Fruit fly (Drosophila melanogaster): ENCODE results near the gene CG32264.

Gene CG32264

DNA sequence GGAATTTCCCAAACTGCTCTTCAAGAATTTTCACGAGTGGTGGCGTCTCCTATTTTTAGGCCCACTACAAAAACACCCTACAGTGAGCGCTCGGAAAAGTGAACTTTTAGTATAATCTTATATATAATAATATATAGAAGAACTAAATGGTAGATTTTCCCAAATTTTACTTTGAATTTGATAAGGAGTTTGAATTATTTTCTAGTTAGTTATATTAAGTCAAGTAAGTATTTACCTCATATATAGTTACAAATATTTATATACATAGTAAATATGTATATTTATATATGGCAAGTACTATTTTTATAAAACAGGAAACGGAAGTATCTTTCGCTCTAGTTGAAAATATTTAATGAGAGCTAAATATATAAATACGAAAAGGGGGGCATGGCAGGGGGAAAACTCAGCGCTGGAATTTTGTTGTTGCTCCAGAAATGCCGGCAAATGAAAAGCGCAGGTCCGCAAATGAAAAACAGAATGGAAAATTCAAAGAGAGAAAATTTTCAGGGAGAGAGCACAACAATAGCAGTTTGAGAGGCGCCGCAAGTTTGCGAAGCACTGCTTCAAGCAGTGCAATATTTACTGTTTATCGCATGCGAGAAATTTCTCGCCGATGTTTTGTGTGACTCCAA is 17.4 kb downstream of the CG32264 start (continued):
- TF ChIP-seq shn (GFP tag; optimal IDR thresholded peaks at IDR 0.05) (no peak), CG10209 (GFP tag; optimal IDR thresholded peaks at IDR 0.05) (no peak), CG13775 (GFP tag; optimal IDR thresholded peaks at IDR 0.05) (peak; percentile 16), CG9215 (GFP tag; IDR thresholded peaks at IDR 0.05) (no peak), row (GFP tag; IDR thresholded peaks at IDR 0.05) (peak; percentile 38; the same call in 2 of the 3 replicates), Lpt (GFP tag; optimal IDR thresholded peaks at IDR 0.05) (no peak), CG14860 (GFP tag; IDR thresholded peaks at IDR 0.05; ENCODE audit: partially characterized antibody) (peak; percentile 45; the same call in 1 of the 3 replicates), CG4328 (GFP tag; optimal IDR thresholded peaks at IDR 0.05) (no peak), CG2875 (GFP tag; optimal IDR thresholded peaks at IDR 0.05) (no peak), CG16779 (GFP tag; IDR thresholded peaks at IDR 0.05) (no peak), hkb (optimal IDR thresholded peaks at IDR 0.05) (no peak), hkb (GFP tag; IDR thresholded peaks at IDR 0.05) (0 out of 2 replicates have a peak, but pooled peaks have one; percentile 14), chm (GFP tag; IDR thresholded peaks at IDR 0.05) (no peak), org-1 (GFP tag; optimal IDR thresholded peaks at IDR 0.05) (no peak), hth (optimal IDR thresholded peaks at IDR 0.05) (no peak), seq (GFP tag; IDR thresholded peaks at IDR 0.05) (no peak), YL-1 (GFP tag; optimal IDR thresholded peaks at IDR 0.05) (peak; percentile 12), gce (GFP tag; IDR thresholded peaks at IDR 0.05) (no peak), D19A (tag; optimal IDR thresholded peaks at IDR 0.05) (peak; percentile 70), ind (GFP tag; optimal IDR thresholded peaks at IDR 0.05) (no peak), Dip2 (GFP tag; IDR thresholded peaks at IDR 0.05) (no peak), rib (GFP tag; IDR thresholded peaks at IDR 0.05) (no peak), CG17802 (tag; optimal IDR thresholded peaks at IDR 0.05) (no peak), knrl (GFP tag; IDR thresholded peaks at IDR 0.05; ENCODE audit: partially characterized antibody) (peak; percentile 79), CG1024 (GFP tag; IDR thresholded peaks at IDR 0.05) (no peak), CG9727 (GFP tag; optimal IDR thresholded peaks at IDR 0.05) (peak; percentile 22), GATAe (GFP tag; conservative IDR thresholded peaks at IDR 0.05) (no peak), Aef1 (GFP tag; IDR thresholded peaks at IDR 0.05) (no peak), E2f1 (GFP tag; IDR thresholded peaks at IDR 0.05) (no peak), Trl (optimal IDR thresholded peaks at IDR 0.05) (peak; percentile 68 to 75), Trl (GFP tag; optimal IDR thresholded peaks at IDR 0.05) (peak; percentile 21), CG17829 (tag; optimal IDR thresholded peaks at IDR 0.05) (peak; percentile 37), CG12104 (GFP tag; optimal IDR thresholded peaks at IDR 0.05) (no peak), CG7357 (GFP tag; IDR thresholded peaks at IDR 0.05) (no peak), TFAM (GFP tag; optimal IDR thresholded peaks at IDR 0.05) (no peak), chif (GFP tag; optimal IDR thresholded peaks at IDR 0.05) (no peak), Sox100B (GFP tag; optimal IDR thresholded peaks at IDR 0.05) (peak; percentile 48), CG12744 (GFP tag; optimal IDR thresholded peaks at IDR 0.05) (no peak), ab (GFP tag; optimal IDR thresholded peaks at IDR 0.05) (no peak), trem (tag; optimal IDR thresholded peaks at IDR 0.05) (no peak), hbn (GFP tag; IDR thresholded peaks at IDR 0.05; ENCODE audit: partially characterized antibody) (peak; percentile 22; the same call in 1 of the 2 replicates), Ada2b (GFP tag; IDR thresholded peaks at IDR 0.05) (no peak), CG7963 (GFP tag; IDR thresholded peaks at IDR 0.05; ENCODE audit: partially characterized antibody) (peak; percentile 26; the same call in 1 of the 3 replicates), mirr (GFP tag; optimal IDR thresholded peaks at IDR 0.05) (no peak), da (GFP tag; optimal IDR thresholded peaks at IDR 0.05) (no peak), CG15479 (GFP tag; optimal IDR thresholded peaks at IDR 0.05) (no peak), ci (GFP tag; IDR thresholded peaks at IDR 0.05) (peak; percentile 69), tap (tag; optimal IDR thresholded peaks at IDR 0.05) (peak; percentile 27), trh (GFP tag; optimal IDR thresholded peaks at IDR 0.05) (no peak), CG11398 (GFP tag; optimal IDR thresholded peaks at IDR 0.05) (no peak), h (optimal IDR thresholded peaks at IDR 0.05) (no peak), CG7271 (tag; optimal IDR thresholded peaks at IDR 0.05) (no peak), Gsc (GFP tag; IDR thresholded peaks at IDR 0.05) (no peak)
